Worm (Caenorhabditis elegans): ENCODE measurements around the gene srw-100.

DNA sequence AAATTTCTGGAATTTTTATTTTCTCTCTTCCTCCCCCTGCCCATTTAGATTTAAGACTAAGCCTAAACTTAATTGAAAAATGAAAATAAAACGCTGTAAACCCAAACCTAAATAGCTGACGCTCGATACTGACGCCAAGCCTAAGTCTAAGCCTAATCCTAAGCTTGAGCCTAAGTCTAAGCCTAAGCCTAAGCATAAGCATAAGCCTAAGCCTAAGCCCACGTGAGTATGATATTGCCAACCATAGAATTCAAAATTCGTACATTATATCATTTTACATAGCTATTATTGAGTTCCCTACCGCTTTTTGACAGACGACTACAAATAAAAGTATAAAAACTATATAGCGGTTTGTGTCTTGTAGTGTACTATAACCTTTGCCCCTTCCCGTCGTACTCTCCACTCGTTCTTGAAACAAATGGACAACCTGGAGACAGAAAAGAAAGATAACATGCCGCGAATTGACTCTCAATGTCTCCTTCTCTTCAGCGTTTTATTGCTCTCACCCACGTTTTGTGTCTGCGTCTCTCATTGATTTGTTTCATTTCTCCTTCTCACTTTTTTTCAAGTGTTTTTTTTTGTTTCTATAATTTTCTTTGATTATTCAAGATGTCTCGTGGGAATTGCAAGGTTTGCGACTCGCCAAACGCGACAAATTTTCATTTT is 32.3 kb downstream of the srw-100 start, which contains the start of gene nhr-256:
- TF ChIP-seq nhr-77 (tag; optimal IDR thresholded peaks at IDR 0.05) (peak; percentile 67), ceh-82 (tag; optimal IDR thresholded peaks at IDR 0.05) (peak; percentile 2 to 34 (median 13)), lin-39 (tag; optimal IDR thresholded peaks at IDR 0.05) (no peak), nhr-12 (tag; optimal IDR thresholded peaks at IDR 0.05) (peak; percentile 29), tbx-2 (tag; optimal IDR thresholded peaks at IDR 0.05) (peak; percentile 67), elt-2 (tag; optimal IDR thresholded peaks at IDR 0.05) (peak; percentile 85), nhr-19 (GFP tag; conservative IDR thresholded peaks at IDR 0.05) (peak; percentile 72), snpc-4 (tag; optimal IDR thresholded peaks at IDR 0.05) (peak; percentile 52), skn-1 (tag; optimal IDR thresholded peaks at IDR 0.05) (peak; percentile 37)

All from whole organism, L1 larva.